Worm (Caenorhabditis elegans): ENCODE results near the gene rpt-4.

ce11 chrII:1334-1898, 44.6 kb downstream of the rpt-4 start, which contains the start of gene 2L52.1:
- TF ChIP-seq ama-1 (optimal IDR thresholded peaks at IDR 0.05): no peak
- TF ChIP-seq mep-1 (tag; optimal IDR thresholded peaks at IDR 0.05): peak; percentile 26
